Fruit fly (Drosophila melanogaster): ENCODE measurements around the gene Rpt3.
A peak's percentile ranks its signal among the peaks of the same experiment; 100 is the strongest.

Gene Rpt3

DNA sequence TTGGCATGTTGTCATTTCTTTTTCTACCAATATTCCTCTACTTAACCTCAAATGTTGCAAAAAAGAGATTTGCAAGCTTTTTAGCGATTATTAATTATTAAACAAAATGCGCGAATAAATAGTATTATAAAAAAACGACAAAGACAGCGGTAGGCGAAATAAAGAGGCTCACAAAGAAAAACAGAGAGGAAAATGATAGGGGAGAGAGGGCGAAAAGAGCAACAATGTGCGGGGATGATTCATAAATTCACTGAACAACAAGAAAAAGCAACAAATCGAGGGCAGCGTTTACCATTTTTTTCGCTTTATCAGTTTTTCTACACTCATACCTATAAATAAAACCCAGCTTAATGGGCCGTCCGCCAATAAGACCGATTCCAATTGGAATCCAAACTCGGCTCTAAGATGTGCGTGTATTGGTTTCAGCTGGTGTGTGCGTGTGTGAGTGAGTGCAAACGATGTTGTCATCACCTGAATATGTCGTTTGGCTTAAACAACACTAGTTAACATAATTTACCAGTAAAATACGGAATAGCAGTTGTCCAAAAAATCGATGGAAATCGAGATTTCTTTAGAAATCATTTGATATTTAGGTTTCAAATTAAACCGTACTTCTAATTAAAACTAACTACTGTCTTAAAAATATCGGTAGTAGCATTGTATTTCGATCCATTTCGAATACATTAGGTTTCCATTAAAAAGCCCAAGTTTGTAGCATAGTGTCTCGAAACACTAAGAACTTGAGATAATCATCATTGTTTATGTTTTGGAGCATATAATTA lies 31.1 kb downstream of the Rpt3 start (continued):
- no peak for TF ChIP-seq E2f1 (GFP tag; IDR thresholded peaks at IDR 0.05)
- no peak for TF ChIP-seq Dad (GFP tag; optimal IDR thresholded peaks at IDR 0.05)
- TF ChIP-seq ash1 (GFP tag; optimal IDR thresholded peaks at IDR 0.05) = no peak
- no peak for TF ChIP-seq CG7987 (GFP tag; optimal IDR thresholded peaks at IDR 0.05)
- no peak for TF ChIP-seq prd (optimal IDR thresholded peaks at IDR 0.05)
- TF ChIP-seq prd (GFP tag; IDR thresholded peaks at IDR 0.05) = no peak
- TF ChIP-seq CG10267 (tag; optimal IDR thresholded peaks at IDR 0.05) = peak; percentile 13
- TF ChIP-seq Sry-δ (GFP tag; optimal IDR thresholded peaks at IDR 0.05) = no peak
- no peak for TF ChIP-seq CG7271 (tag; optimal IDR thresholded peaks at IDR 0.05)
- TF ChIP-seq CG12104 (GFP tag; optimal IDR thresholded peaks at IDR 0.05) = no peak
- peak; percentile 69 for TF ChIP-seq CG32532 (GFP tag; IDR thresholded peaks at IDR 0.05)
- peak; percentile 31 for TF ChIP-seq CG18599 (GFP tag; optimal IDR thresholded peaks at IDR 0.05)
- peak; percentile 55 for TF ChIP-seq cg (GFP tag; optimal IDR thresholded peaks at IDR 0.05)
- TF ChIP-seq trem (tag; optimal IDR thresholded peaks at IDR 0.05) = no peak
- no peak for TF ChIP-seq Dip3 (GFP tag; optimal IDR thresholded peaks at IDR 0.05)
- no peak for TF ChIP-seq CG33213 (GFP tag; optimal IDR thresholded peaks at IDR 0.05)
- TF ChIP-seq Med (GFP tag) = peak; percentile 64
- TF ChIP-seq Tbp (GFP tag; optimal IDR thresholded peaks at IDR 0.05) = no peak
- peak; percentile 74 for TF ChIP-seq Elba2 (GFP tag; optimal IDR thresholded peaks at IDR 0.05)
- TF ChIP-seq CG13123 (GFP tag; optimal IDR thresholded peaks at IDR 0.05) = no peak
- no peak for TF ChIP-seq hkb (optimal IDR thresholded peaks at IDR 0.05)
- TF ChIP-seq hkb (GFP tag; IDR thresholded peaks at IDR 0.05) = no peak
- TF ChIP-seq Atf-2 (GFP tag; optimal IDR thresholded peaks at IDR 0.05) = no peak
- no peak for TF ChIP-seq CG8388 (GFP tag; optimal IDR thresholded peaks at IDR 0.05)
- no peak for TF ChIP-seq wek (GFP tag; optimal IDR thresholded peaks at IDR 0.05)
- TF ChIP-seq hth (optimal IDR thresholded peaks at IDR 0.05) = no peak
- TF ChIP-seq CG1024 (GFP tag; IDR thresholded peaks at IDR 0.05) = no peak
- TF ChIP-seq CG14014 (GFP tag; IDR thresholded peaks at IDR 0.05) = no peak
- TF ChIP-seq Trl (optimal IDR thresholded peaks at IDR 0.05) = peak; percentile 7 to 33
- no peak for TF ChIP-seq Trl (GFP tag; optimal IDR thresholded peaks at IDR 0.05)
- no peak for TF ChIP-seq ranshi (GFP tag; IDR thresholded peaks at IDR 0.05)
- no peak for TF ChIP-seq Dref (GFP tag; IDR thresholded peaks at IDR 0.05)
- TF ChIP-seq CG11695 (GFP tag; IDR thresholded peaks at IDR 0.05) = peak; percentile 56; the same call in 2 of the 3 replicates
- no peak for TF ChIP-seq C15 (GFP tag; IDR thresholded peaks at IDR 0.05)

DNA sequence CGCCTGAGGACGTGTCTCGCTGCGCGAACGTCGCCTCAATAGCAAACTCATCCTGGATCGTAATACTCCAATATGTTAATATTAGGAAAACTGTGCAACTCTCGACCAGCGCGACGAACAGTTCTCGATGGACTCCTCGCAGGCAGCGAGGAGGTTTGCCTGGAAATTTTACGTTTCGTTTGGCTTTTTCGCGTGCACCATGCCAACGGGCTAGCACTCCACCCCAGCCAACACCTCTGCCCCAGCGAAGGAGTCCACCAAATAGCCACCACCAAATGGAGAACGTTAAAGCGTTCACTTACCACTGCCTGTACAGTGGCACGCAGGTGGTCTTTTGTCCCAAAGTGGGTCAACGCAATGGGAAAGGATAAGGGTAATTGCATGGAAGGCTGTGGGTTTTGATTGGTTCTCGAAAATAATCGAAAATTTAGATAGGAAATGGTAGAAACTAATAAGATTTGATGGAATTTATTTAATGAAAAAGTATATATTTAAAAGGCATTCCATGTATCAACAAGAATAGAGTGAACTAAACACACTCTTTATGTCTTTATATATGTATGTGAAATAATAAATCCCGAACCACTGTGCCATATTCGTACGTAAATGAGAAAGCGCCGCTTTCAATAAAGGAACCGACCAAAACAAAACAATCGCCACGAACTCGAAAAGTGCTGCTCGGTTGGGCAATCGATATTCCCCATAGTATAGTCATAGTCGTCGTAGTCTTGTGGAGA lies 35.0 kb downstream of the Rpt3 start, which contains the start of gene CG32668:
TSS of gene CG32668 (minus strand) at position 51 of the 737 bp plus-strand sequence.
- TF ChIP-seq row (GFP tag; IDR thresholded peaks at IDR 0.05) (0 out of 3 replicates have a peak, but pooled peaks have one; percentile 17), onecut (GFP tag; IDR thresholded peaks at IDR 0.05) (peak; percentile 23; the same call in 1 of the 2 replicates), tgo (GFP tag; IDR thresholded peaks at IDR 0.05) (no peak), Med (GFP tag) (peak; percentile 46), CG10209 (GFP tag; optimal IDR thresholded peaks at IDR 0.05) (no peak), Deaf1 (tag; optimal IDR thresholded peaks at IDR 0.05) (peak; percentile 9), sens (GFP tag) (peak; percentile 63)
